Fruit fly (Drosophila melanogaster): ENCODE results near the gene CG2519.
A peak's percentile ranks its signal among the peaks of the same experiment; 100 is the strongest.

CG2519 gene

dm6 chr3R:5565623-5566022 is 18.0 kb upstream of the CG2519 start (continued):
- peak; percentile 52 for TF ChIP-seq CG4404 (GFP tag; IDR thresholded peaks at IDR 0.05)
- TF ChIP-seq lab (GFP tag; optimal IDR thresholded peaks at IDR 0.05): peak; percentile 93
- TF ChIP-seq onecut (GFP tag; IDR thresholded peaks at IDR 0.05): peak; percentile 54
- TF ChIP-seq slou (GFP tag; optimal IDR thresholded peaks at IDR 0.05): peak; percentile 40
- TF ChIP-seq tap (tag; optimal IDR thresholded peaks at IDR 0.05): peak; percentile 74
- no peak for TF ChIP-seq CG4328 (GFP tag; optimal IDR thresholded peaks at IDR 0.05)
- TF ChIP-seq Trl (optimal IDR thresholded peaks at IDR 0.05): no peak
- peak; percentile 37 for TF ChIP-seq Trl (GFP tag; optimal IDR thresholded peaks at IDR 0.05)
- no peak for TF ChIP-seq CG2202 (tag; optimal IDR thresholded peaks at IDR 0.05)
- peak; percentile 28 for TF ChIP-seq CG3838 (GFP tag; optimal IDR thresholded peaks at IDR 0.05)
- peak; percentile 86 for TF ChIP-seq lmd (GFP tag; IDR thresholded peaks at IDR 0.05)
- peak; percentile 52 for TF ChIP-seq Max (GFP tag; optimal IDR thresholded peaks at IDR 0.05)
- peak; percentile 2 for TF ChIP-seq Fer2 (tag; optimal IDR thresholded peaks at IDR 0.05)
- TF ChIP-seq H2.0 (GFP tag; IDR thresholded peaks at IDR 0.05): peak; percentile 85
- TF ChIP-seq zfh2 (GFP tag; optimal IDR thresholded peaks at IDR 0.05): peak; percentile 74
- peak; percentile 86 for TF ChIP-seq Ptx1 (GFP tag; IDR thresholded peaks at IDR 0.05)
- peak; percentile 75 for TF ChIP-seq CG16863 (GFP tag; optimal IDR thresholded peaks at IDR 0.05)
- TF ChIP-seq Hand (GFP tag; optimal IDR thresholded peaks at IDR 0.05): peak; percentile 55
- peak; percentile 82 for TF ChIP-seq CG7556 (GFP tag; optimal IDR thresholded peaks at IDR 0.05)
- TF ChIP-seq esg (GFP tag; conservative IDR thresholded peaks at IDR 0.05): peak; percentile 82
- TF ChIP-seq bbx (GFP tag; IDR thresholded peaks at IDR 0.05; ENCODE audit: partially characterized antibody): no peak
- peak; percentile 36 for TF ChIP-seq kah (GFP tag; optimal IDR thresholded peaks at IDR 0.05)
- no peak for TF ChIP-seq hb (GFP tag; IDR thresholded peaks at IDR 0.05; ENCODE audit: partially characterized antibody)
- TF ChIP-seq Mes4 (GFP tag; optimal IDR thresholded peaks at IDR 0.05): peak; percentile 49
- TF ChIP-seq CG2678 (tag; optimal IDR thresholded peaks at IDR 0.05): peak; percentile 87
- TF ChIP-seq GATAe (GFP tag; conservative IDR thresholded peaks at IDR 0.05): peak; percentile 94
- TF ChIP-seq CG5953 (GFP tag; IDR thresholded peaks at IDR 0.05): peak; percentile 86
- peak; percentile 91 for TF ChIP-seq dysf (GFP tag; IDR thresholded peaks at IDR 0.05)
- no peak for TF ChIP-seq tna (GFP tag; IDR thresholded peaks at IDR 0.05; ENCODE audit: partially characterized antibody)
- peak; percentile 5 for TF ChIP-seq CG9797 (GFP tag; optimal IDR thresholded peaks at IDR 0.05)
- peak; percentile 85 for TF ChIP-seq Fer3 (tag; optimal IDR thresholded peaks at IDR 0.05)
- TF ChIP-seq az2 (GFP tag; optimal IDR thresholded peaks at IDR 0.05): peak; percentile 74
- no peak for TF ChIP-seq CG1832 (GFP tag; optimal IDR thresholded peaks at IDR 0.05)
- no peak for TF ChIP-seq Hmx (GFP tag; optimal IDR thresholded peaks at IDR 0.05)
- no peak for TF ChIP-seq Lpt (GFP tag; optimal IDR thresholded peaks at IDR 0.05)
- TF ChIP-seq HmgZ (tag; optimal IDR thresholded peaks at IDR 0.05): peak; percentile 84
- peak; percentile 11 for TF ChIP-seq Usf (GFP tag; optimal IDR thresholded peaks at IDR 0.05)
- TF ChIP-seq sd (tag; optimal IDR thresholded peaks at IDR 0.05): peak; percentile 78
- peak; percentile 69 for TF ChIP-seq oc (tag; optimal IDR thresholded peaks at IDR 0.05)
- TF ChIP-seq sens-2 (GFP tag; IDR thresholded peaks at IDR 0.05): peak; percentile 77
- TF ChIP-seq kay (GFP tag; optimal IDR thresholded peaks at IDR 0.05): peak; percentile 39
- TF ChIP-seq ftz-f1 (GFP tag; optimal IDR thresholded peaks at IDR 0.05): no peak
- TF ChIP-seq ase (GFP tag; IDR thresholded peaks at IDR 0.05): peak; percentile 90
- no peak for TF ChIP-seq Kr (GFP tag; optimal IDR thresholded peaks at IDR 0.05)
- no peak for TF ChIP-seq Sox102F (GFP tag; optimal IDR thresholded peaks at IDR 0.05)
- TF ChIP-seq Fer1 (GFP tag; optimal IDR thresholded peaks at IDR 0.05): peak; percentile 82
- no peak for TF ChIP-seq trem (tag; optimal IDR thresholded peaks at IDR 0.05)
- TF ChIP-seq pita (GFP tag; optimal IDR thresholded peaks at IDR 0.05): no peak
- TF ChIP-seq CG4282 (GFP tag; optimal IDR thresholded peaks at IDR 0.05): peak; percentile 53
- TF ChIP-seq CG8765 (GFP tag; IDR thresholded peaks at IDR 0.05): 0 out of 2 replicates have a peak, but pooled peaks have one; percentile 29
- no peak for TF ChIP-seq wek (GFP tag; optimal IDR thresholded peaks at IDR 0.05)
- peak; percentile 86 for TF ChIP-seq Aef1 (GFP tag; IDR thresholded peaks at IDR 0.05)

Measured in whole organism, embryonic.